Fruit fly (Drosophila melanogaster) whole organism: ENCODE results near the gene CLS.

Source experiments
- CG8478 ChIP-seq: fragments of >200 bp; optimal IDR thresholded peaks from 2 replicates; lab custom pipeline; 2018; ENCODE audit warnings: inconsistent platforms
- Dll ChIP-seq: fragments of >200 bp; optimal IDR thresholded peaks from 2 replicates; lab custom pipeline; 2017
- EcR ChIP-seq, 2 experiments: fragments of >200 bp; optimal IDR thresholded peaks; 2 replicates each; lab custom pipeline; 2017; ENCODE audit warnings: missing biosample characterization in 2 of 2, missing genetic modification characterization in 2 of 2, missing genetic modification reagents in 2 of 2
- pan ChIP-seq: fragments of >200 bp; optimal IDR thresholded peaks from 2 replicates; lab custom pipeline; 2017
- psq ChIP-seq: fragments of >200 bp; optimal IDR thresholded peaks from 2 replicates; lab custom pipeline; 2017
- usp ChIP-seq: fragments of >200 bp; optimal IDR thresholded peaks from 2 replicates; lab custom pipeline; 2017; ENCODE audit warnings: missing biosample characterization, missing genetic modification characterization, mixed read lengths

dm6 chr3R:25647577-25648257 lies 39.5 kb downstream of the CLS start:
- TF ChIP-seq psq (lab: Kevin White, UChicago) (no peak), pan (lab: Kevin White, UChicago) (no peak), EcR (GFP tag; optimal IDR thresholded peaks at IDR 0.05; lab: Kevin White, UChicago) (no peak), CG8478 (lab: Kevin White, UChicago) (no peak), Dll (no peak), usp (GFP tag; lab: Kevin White, UChicago) (no peak)
